Worm (Caenorhabditis elegans) whole organism, late embryonic: ENCODE measurements around the gene R10E8.6.

Experiments used
- dmd-4 ChIP-seq: sonication (generic microtip); optimal IDR thresholded peaks from 2 replicates; lab custom pipeline; 2016; ENCODE audit warnings: borderline replicate concordance, missing genetic modification characterization, missing compliant biosample characterization
- hlh-6 ChIP-seq: sonication (generic microtip); optimal IDR thresholded peaks from 2 replicates; lab custom pipeline; 2016; ENCODE audit warnings: missing genotype, missing genetic modification characterization, missing compliant biosample characterization
- lim-6 ChIP-seq: sonication (generic microtip); optimal IDR thresholded peaks from 2 replicates; lab custom pipeline; 2016; ENCODE audit warnings: missing genetic modification characterization, missing compliant biosample characterization
- lin-11 ChIP-seq: fragments of 200-800 bp; sonication (Bioruptor generic); optimal IDR thresholded peaks from 2 replicates; lab custom pipeline; 2018; ENCODE audit warnings: mild to moderate bottlenecking, missing genetic modification characterization, missing compliant biosample characterization
- nhr-11 ChIP-seq: fragments of 150-350 bp; optimal IDR thresholded peaks from 2 replicates; lab custom pipeline; 2014; ENCODE audit warnings: missing biosample characterization, missing genetic modification characterization
- sox-2 ChIP-seq: fragments of 200-800 bp; sonication (Bioruptor generic); IDR thresholded peaks from 2 replicates; pipeline ENCODE4 v1.3.6; 2022; ENCODE audit warnings: missing genetic modification reagents, missing genetic modification characterization, missing compliant biosample characterization

- no peak for TF ChIP-seq nhr-11
- TF ChIP-seq lim-6 (tag; lab: Kevin White, UChicago), result no peak
- no peak for TF ChIP-seq sox-2 (GFP tag; lab: Robert Waterston, UW)
- TF ChIP-seq lin-11 (tag; lab: Kevin White, UChicago), result no peak
- TF ChIP-seq dmd-4 (tag; lab: Kevin White, UChicago), result no peak
- TF ChIP-seq hlh-6, result no peak
These were observed 3.7 kb upstream of the R10E8.6 start, which contains the start of gene skr-6 for ce11 chrV:18269885-18270284.
